Fruit fly (Drosophila melanogaster) whole organism, pupa: Measurements from ENCODE around the gene CG34179.

Experiments
- CG10348 ChIP-seq: fragments of 200-800 bp; sonication (Bioruptor generic); IDR thresholded peaks from 2 replicates; pipeline ENCODE4 v1.3.6; 2022; ENCODE audit warnings: missing biosample characterization, missing genetic modification characterization
- CG12605 ChIP-seq: fragments of 200-800 bp; sonication (Bioruptor generic); IDR thresholded peaks from 2 replicates; pipeline ENCODE4 v1.3.6; 2022; ENCODE audit warnings: missing biosample characterization, missing genetic modification characterization
- CG13204 ChIP-seq: fragments of 200-800 bp; sonication (Bioruptor generic); optimal IDR thresholded peaks from 2 replicates; lab custom pipeline; 2018; ENCODE audit warnings: missing biosample characterization, mild to moderate bottlenecking, missing genetic modification characterization, moderate library complexity
- CG14655 ChIP-seq: fragments of 200-800 bp; sonication (Bioruptor generic); optimal IDR thresholded peaks from 3 replicates; lab custom pipeline; 2017; ENCODE audit warnings: mild to moderate bottlenecking, missing biosample characterization, missing genetic modification reagents, missing genetic modification characterization
- CG15710 ChIP-seq: fragments of 200-800 bp; sonication (Bioruptor generic); optimal IDR thresholded peaks from 2 replicates; lab custom pipeline; 2018; ENCODE audit warnings: missing biosample characterization, mild to moderate bottlenecking, missing genetic modification characterization, moderate library complexity
- CG17806 ChIP-seq: fragments of 200-800 bp; sonication (Bioruptor generic); optimal IDR thresholded peaks from 2 replicates; lab custom pipeline; 2018; ENCODE audit warnings: missing biosample characterization, mild to moderate bottlenecking, missing genetic modification characterization, moderate library complexity
- CG32121 ChIP-seq: fragments of 200-800 bp; sonication (Bioruptor generic); IDR thresholded peaks from 2 replicates; pipeline ENCODE4 v1.3.6; 2022; ENCODE audit warnings: missing biosample characterization, missing genetic modification characterization
- CG34367 ChIP-seq: fragments of 200-800 bp; sonication (Bioruptor generic); optimal IDR thresholded peaks from 2 replicates; lab custom pipeline; 2018; ENCODE audit warnings: missing biosample characterization, mild to moderate bottlenecking, missing genetic modification characterization
- CG4496 ChIP-seq: fragments of 200-800 bp; sonication (Bioruptor generic); IDR thresholded peaks from 3 replicates; pipeline ENCODE4 v1.3.6; 2022; ENCODE audit warnings: missing biosample characterization, missing genetic modification characterization
- CG8159 ChIP-seq: fragments of 200-800 bp; sonication (Bioruptor generic); optimal IDR thresholded peaks from 3 replicates; lab custom pipeline; 2018; ENCODE audit warnings: missing biosample characterization, mild to moderate bottlenecking, missing genetic modification characterization, moderate library complexity
- CG8301 ChIP-seq: fragments of 200-800 bp; sonication (Bioruptor generic); optimal IDR thresholded peaks from 2 replicates; lab custom pipeline; 2018; ENCODE audit warnings: missing biosample characterization, mild to moderate bottlenecking, missing genetic modification characterization
- CG9948 ChIP-seq: fragments of 200-800 bp; sonication (Bioruptor generic); optimal IDR thresholded peaks from 2 replicates; lab custom pipeline; 2018; ENCODE audit warnings: missing biosample characterization, mild to moderate bottlenecking, missing genetic modification characterization, moderate library complexity
- D1 ChIP-seq: fragments of 200-800 bp; sonication (Bioruptor generic); optimal IDR thresholded peaks from 2 replicates; lab custom pipeline; 2018; ENCODE audit warnings: missing biosample characterization, mild to moderate bottlenecking, missing genetic modification characterization, moderate library complexity
- EcR ChIP-seq: fragments of 200-800 bp; sonication (Bioruptor generic); optimal IDR thresholded peaks from 3 replicates; lab custom pipeline; 2019; ENCODE audit warnings: missing biosample characterization, missing genetic modification characterization, mild to moderate bottlenecking, moderate library complexity, missing genetic modification reagents
- Ets98B ChIP-seq: fragments of 200-800 bp; sonication (Bioruptor generic); IDR thresholded peaks from 2 replicates; pipeline ENCODE4 v1.3.6; 2022; ENCODE audit warnings: missing biosample characterization, missing genetic modification characterization
- Pif1A ChIP-seq: fragments of 200-800 bp; sonication (Bioruptor generic); optimal IDR thresholded peaks from 3 replicates; lab custom pipeline; 2016; ENCODE audit warnings: missing biosample characterization, missing genetic modification characterization
- Pif1B ChIP-seq: fragments of 200-800 bp; sonication (Bioruptor generic); optimal IDR thresholded peaks from 3 replicates; lab custom pipeline; 2016; ENCODE audit warnings: missing biosample characterization, missing genetic modification characterization
- Snoo ChIP-seq: fragments of 200-800 bp; sonication (Bioruptor generic); optimal IDR thresholded peaks from 3 replicates; lab custom pipeline; 2017; ENCODE audit warnings: missing biosample characterization, mild to moderate bottlenecking, missing genetic modification characterization, inconsistent platforms
- fd96Ca ChIP-seq: fragments of 200-800 bp; sonication (Bioruptor generic); IDR thresholded peaks from 3 replicates; pipeline ENCODE4 v1.3.6; 2022; ENCODE audit warnings: missing biosample characterization, missing genetic modification characterization
- gl ChIP-seq: fragments of 200-800 bp; sonication (Bioruptor generic); optimal IDR thresholded peaks from 2 replicates; lab custom pipeline; 2018; ENCODE audit warnings: missing biosample characterization, mild to moderate bottlenecking, missing genetic modification characterization
- rn ChIP-seq: fragments of 200-800 bp; sonication (Bioruptor generic); IDR thresholded peaks from 2 replicates; pipeline ENCODE4 v1.3.6; 2022; ENCODE audit warnings: missing biosample characterization, missing genetic modification characterization

CG34179 gene

dm6 chr2L:6012303-6013070 lies 36.0 kb downstream of the CG34179 start, which contains the start of gene CG9098:
Gene CG9098 (minus strand): TSS chr2L:6012338.
- TF ChIP-seq CG32121 (GFP tag; lab: Robert Waterston, UW) (no peak), CG13204 (no peak), CG9948 (tag; lab: Kevin White, UChicago) (no peak), CG10348 (GFP tag; lab: Robert Waterston, UW) (no peak), CG17806 (tag; lab: Kevin White, UChicago) (no peak), CG8301 (tag; lab: Kevin White, UChicago) (no peak), EcR (GFP tag; lab: Kevin White, UChicago) (no peak), CG12605 (no peak), Snoo (tag; lab: Kevin White, UChicago) (no peak), Ets98B (GFP tag; lab: Robert Waterston, UW) (no peak), gl (tag; lab: Kevin White, UChicago) (no peak), CG8159 (tag; lab: Kevin White, UChicago) (no peak), fd96Ca (no peak), CG34367 (tag; lab: Kevin White, UChicago) (no peak)

dm6 chr2L:6006508-6007232 lies 41.8 kb downstream of the CG34179 start, which contains the start of gene Gal:
Gene Gal (minus strand): TSS chr2L:6006827.
- TF ChIP-seq Ets98B (GFP tag; lab: Robert Waterston, UW) (peak; percentile 9; the same call in 1 of the 2 replicates), CG8159 (tag; lab: Kevin White, UChicago) (peak; percentile 64), D1 (no peak), CG17806 (tag; lab: Kevin White, UChicago) (no peak), CG15710 (tag; lab: Kevin White, UChicago) (no peak), Snoo (tag; lab: Kevin White, UChicago) (no peak), CG12605 (no peak), fd96Ca (0 out of 3 replicates have a peak, but pooled peaks have one; percentile 31), rn (no peak), Pif1A (GFP tag; lab: Kevin White, UChicago) (no peak)

DNA sequence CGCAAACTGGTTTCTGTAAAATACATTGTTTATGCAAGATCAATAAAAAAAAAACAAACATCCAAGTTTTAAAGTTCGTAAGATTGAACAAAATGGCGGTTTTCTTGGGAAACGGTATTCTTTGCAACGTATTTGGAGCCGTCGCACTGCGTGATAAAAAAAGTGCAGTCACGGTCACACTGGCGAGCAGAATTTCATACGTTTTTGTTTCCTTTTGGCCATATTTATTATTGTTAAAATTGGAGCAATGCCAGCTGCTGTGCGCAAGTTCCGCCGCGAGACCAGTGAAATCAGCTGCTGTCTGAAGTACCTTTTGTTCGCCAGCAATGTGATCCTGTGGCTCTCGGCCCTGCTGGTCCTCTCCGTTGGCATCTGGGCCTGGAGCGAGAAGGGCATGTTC lies 48.4 kb downstream of the CG34179 start, which contains the start of gene Tsp26A:
Tsp26A (plus strand) TSS at position 164 of the 400 bp plus-strand sequence.
- TF ChIP-seq D1, result no peak
- TF ChIP-seq CG15710 (tag; lab: Kevin White, UChicago), result no peak
- TF ChIP-seq CG12605, result no peak
- no peak for TF ChIP-seq CG34367 (tag; lab: Kevin White, UChicago)
- no peak for TF ChIP-seq CG4496 (GFP tag; lab: Robert Waterston, UW)
- no peak for TF ChIP-seq CG8159 (tag; lab: Kevin White, UChicago)
- no peak for TF ChIP-seq Ets98B (GFP tag; lab: Robert Waterston, UW)
- no peak for TF ChIP-seq CG10348 (GFP tag; lab: Robert Waterston, UW)
- no peak for TF ChIP-seq Pif1B (GFP tag; lab: Kevin White, UChicago)
- TF ChIP-seq rn, result no peak

dm6 chr2L:5999247-5999646 lies 49.3 kb downstream of the CG34179 start, which contains the start of gene Kdm5:
Gene Kdm5 (minus strand): TSS chr2L:5999501.
- no peak for TF ChIP-seq CG13204
- TF ChIP-seq fd96Ca, result 0 out of 3 replicates have a peak, but pooled peaks have one; percentile 10
- peak; percentile 24 for TF ChIP-seq EcR (GFP tag; lab: Kevin White, UChicago)
- peak; percentile 46 for TF ChIP-seq Ets98B (GFP tag; lab: Robert Waterston, UW)
- no peak for TF ChIP-seq gl (tag; lab: Kevin White, UChicago)
- TF ChIP-seq Snoo (tag; lab: Kevin White, UChicago), result peak; percentile 41
- no peak for TF ChIP-seq CG14655
- TF ChIP-seq CG34367 (tag; lab: Kevin White, UChicago), result no peak
- TF ChIP-seq CG17806 (tag; lab: Kevin White, UChicago), result peak; percentile 9
- TF ChIP-seq CG8159 (tag; lab: Kevin White, UChicago), result peak; percentile 2
- peak; percentile 34; the same call in 1 of the 2 replicates for TF ChIP-seq CG32121 (GFP tag; lab: Robert Waterston, UW)
- no peak for TF ChIP-seq CG12605
- no peak for TF ChIP-seq D1
- peak; percentile 51; the same call in 1 of the 3 replicates for TF ChIP-seq CG4496 (GFP tag; lab: Robert Waterston, UW)

dm6 chr2L:5998383-5998782 lies 50.1 kb downstream of the CG34179 start:
- TF ChIP-seq CG4496 (GFP tag; lab: Robert Waterston, UW) (0 out of 3 replicates have a peak, but pooled peaks have one; percentile 3), CG15710 (tag; lab: Kevin White, UChicago) (no peak)

DNA sequence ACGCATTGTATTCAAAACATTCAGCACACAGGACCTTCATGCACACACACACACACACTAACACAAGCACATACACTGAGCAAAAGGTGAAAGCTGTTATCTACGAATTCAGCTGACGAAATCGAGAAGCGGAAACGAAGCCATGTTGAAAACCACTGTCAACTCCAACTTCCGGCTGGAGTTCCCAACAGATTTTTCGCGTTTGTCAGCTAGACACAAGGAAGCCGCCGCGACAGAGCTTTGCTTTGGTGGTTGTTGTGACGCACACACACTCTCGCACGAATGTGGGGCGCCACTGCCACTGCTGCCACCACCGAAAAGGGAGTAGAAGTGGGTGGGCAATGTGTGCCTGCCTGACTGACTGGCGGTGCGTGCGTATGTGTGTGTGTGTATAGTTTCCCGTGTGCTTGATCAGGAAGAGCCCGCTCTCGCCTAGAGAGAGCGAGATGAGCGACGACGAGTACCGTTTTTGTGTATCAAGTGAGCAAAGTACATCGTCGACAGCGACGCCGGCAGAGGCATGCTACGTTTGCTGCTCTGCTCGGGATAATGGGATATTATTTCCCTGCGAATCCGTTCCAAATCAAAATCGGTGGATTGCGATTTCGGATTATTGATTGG lies 50.8 kb downstream of the CG34179 start:
- TF ChIP-seq CG15710 (tag; lab: Kevin White, UChicago) (peak; percentile 39), CG32121 (GFP tag; lab: Robert Waterston, UW) (no peak), EcR (GFP tag; lab: Kevin White, UChicago) (no peak), CG8159 (tag; lab: Kevin White, UChicago) (peak; percentile 6), CG4496 (GFP tag; lab: Robert Waterston, UW) (peak; percentile 10; the same call in 2 of the 3 replicates), D1 (no peak), CG13204 (peak; percentile 10), gl (tag; lab: Kevin White, UChicago) (peak; percentile 34), fd96Ca (no peak), Pif1B (GFP tag; lab: Kevin White, UChicago) (no peak), CG34367 (tag; lab: Kevin White, UChicago) (peak; percentile 15), Snoo (tag; lab: Kevin White, UChicago) (peak; percentile 31), rn (no peak), Ets98B (GFP tag; lab: Robert Waterston, UW) (no peak)
